Fruit fly (Drosophila melanogaster) S2 (cell line): ENCODE results near the gene CG17754.

ENCODE experiments used
- CG8478 ChIP-seq: fragments of >200 bp; optimal IDR thresholded peaks from 2 replicates; lab custom pipeline; 2018
- CTCF ChIP-seq, 2 experiments: fragments of >200 bp; optimal IDR thresholded peaks; 2 replicates each; lab custom pipeline; 2018

The CG17754 gene

dm6 chrX:9250161-9250831 is at the start of gene CG17754:
Gene CG17754 (plus strand): TSS chrX:9250420.
- TF ChIP-seq CTCF (optimal IDR thresholded peaks at IDR 0.05; lab: Kevin White, UChicago) (no peak), CG8478 (no peak)

DNA sequence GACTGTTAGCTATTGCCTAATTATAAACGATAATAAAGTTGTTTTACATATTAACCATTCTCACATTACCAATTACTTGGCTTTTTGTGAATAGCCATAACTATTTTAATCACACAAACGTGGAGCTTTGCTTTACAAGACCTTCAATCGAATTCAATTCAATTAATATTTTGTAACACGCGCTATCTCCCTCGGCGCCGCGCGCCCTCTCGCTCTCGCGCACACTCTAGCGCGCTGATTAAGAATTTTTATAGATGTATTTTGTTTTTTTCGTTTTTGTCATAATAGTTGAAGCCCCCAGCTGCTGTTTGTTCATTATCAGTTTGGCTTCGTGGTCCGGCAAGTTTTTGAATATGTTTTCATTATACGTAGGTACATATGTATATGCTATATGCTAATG is 49.1 kb upstream of the CG17754 start:
- TF ChIP-seq CG8478 (no peak), CTCF (optimal IDR thresholded peaks at IDR 0.05; lab: Kevin White, UChicago) (no peak)

- TF ChIP-seq CG8478 (no peak), CTCF (optimal IDR thresholded peaks at IDR 0.05; lab: Kevin White, UChicago) (no peak)
Observed at dm6 chrX:9201866-9202681, 48.1 kb upstream of the CG17754 start.

- no peak for TF ChIP-seq CG8478
- TF ChIP-seq CTCF (optimal IDR thresholded peaks at IDR 0.05; lab: Kevin White, UChicago): no peak
Observed at dm6 chrX:9210787-9211186, 39.4 kb upstream of the CG17754 start, which contains the start of gene SmydA-9. Gene SmydA-9 (minus strand): TSS chrX:9210887.

dm6 chrX:9214576-9214975 is 35.6 kb upstream of the CG17754 start, which contains the start of gene Obp8a:
Gene Obp8a (plus strand): TSS chrX:9214876.
- no peak for TF ChIP-seq CG8478
- no peak for TF ChIP-seq CTCF (optimal IDR thresholded peaks at IDR 0.05; lab: Kevin White, UChicago)

- no peak for TF ChIP-seq CTCF (optimal IDR thresholded peaks at IDR 0.05; lab: Kevin White, UChicago)
- no peak for TF ChIP-seq CG8478
Observed at dm6 chrX:9215485-9215884, 34.7 kb upstream of the CG17754 start, which contains the start of gene CG15368. Gene CG15368 (plus strand): TSS chrX:9215785.

- TF ChIP-seq CTCF (optimal IDR thresholded peaks at IDR 0.05; lab: Kevin White, UChicago) (no peak), CG8478 (no peak)
Observed at dm6 chrX:9216572-9216971, 33.6 kb upstream of the CG17754 start, which contains the start of gene CG15369. Gene CG15369 (plus strand): TSS chrX:9216872.

dm6 chrX:9220434-9220833 is 29.8 kb upstream of the CG17754 start:
- TF ChIP-seq CG8478 (no peak), CTCF (optimal IDR thresholded peaks at IDR 0.05; lab: Kevin White, UChicago) (no peak)

dm6 chrX:9223182-9223581 is 27.0 kb upstream of the CG17754 start, which contains the start of gene t:
Gene t (minus strand): TSS chrX:9223257.
- no peak for TF ChIP-seq CG8478
- no peak for TF ChIP-seq CTCF (optimal IDR thresholded peaks at IDR 0.05; lab: Kevin White, UChicago)

- TF ChIP-seq CTCF (optimal IDR thresholded peaks at IDR 0.05; lab: Kevin White, UChicago) (no peak), CG8478 (no peak)
Observed at dm6 chrX:9224423-9224822, 25.8 kb upstream of the CG17754 start.

DNA sequence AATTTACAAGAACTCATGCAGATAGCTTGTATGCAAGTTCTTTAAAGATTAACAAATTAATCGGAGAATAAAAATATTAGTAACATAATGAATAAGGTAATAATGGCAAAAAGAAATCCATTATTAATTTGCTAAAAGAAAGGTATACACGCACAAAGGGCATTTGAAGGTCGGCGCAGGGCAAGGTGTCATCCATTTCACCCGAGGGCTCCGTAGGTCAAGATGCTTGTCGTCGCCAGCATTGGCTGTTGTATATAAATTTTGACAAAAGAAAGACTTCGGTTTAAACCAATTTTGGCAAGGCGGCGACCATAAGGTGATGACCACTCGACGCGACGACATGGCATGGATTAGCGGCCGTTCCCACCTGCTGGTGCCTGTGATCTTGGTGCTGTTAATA is 25.1 kb upstream of the CG17754 start, which contains the start of gene CG15370:
Gene CG15370 (plus strand): TSS at position 301 of the 400 bp plus-strand sequence.
- TF ChIP-seq CTCF (optimal IDR thresholded peaks at IDR 0.05; lab: Kevin White, UChicago) (no peak), CG8478 (no peak)

- TF ChIP-seq CTCF (optimal IDR thresholded peaks at IDR 0.05; lab: Kevin White, UChicago) (no peak), CG8478 (no peak)
Observed at dm6 chrX:9226837-9227236, 23.4 kb upstream of the CG17754 start, which contains the start of gene Gr8a. Gene Gr8a (plus strand): TSS chrX:9227137.

DNA sequence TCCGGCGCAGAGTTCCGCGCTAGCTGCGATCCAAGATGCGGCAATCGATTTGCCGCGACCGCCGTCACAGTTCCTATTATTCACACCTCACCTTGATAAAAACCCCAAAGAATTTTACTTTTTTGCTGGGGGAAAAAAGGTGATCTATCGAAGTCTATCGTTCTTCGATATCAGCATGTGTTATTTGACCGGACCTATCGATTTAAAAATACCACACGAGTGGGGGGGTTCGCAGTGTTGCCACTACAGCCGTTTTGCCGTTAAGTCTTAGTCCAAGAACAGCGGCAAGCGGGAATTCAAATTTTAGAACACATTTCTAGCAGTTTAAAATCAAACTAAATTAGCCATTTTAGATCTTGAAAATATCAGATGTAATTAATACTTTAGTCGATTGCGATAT is 18.0 kb upstream of the CG17754 start, which contains the start of gene CG12121:
Gene CG12121 (minus strand): TSS at position 180 of the 400 bp plus-strand sequence.
- TF ChIP-seq CG8478: no peak
- no peak for TF ChIP-seq CTCF (optimal IDR thresholded peaks at IDR 0.05; lab: Kevin White, UChicago)

dm6 chrX:9236485-9236884 is 13.7 kb upstream of the CG17754 start, which contains the start of gene Ir8a:
Gene Ir8a (minus strand): TSS chrX:9236585.
- TF ChIP-seq CG8478: no peak
- no peak for TF ChIP-seq CTCF (optimal IDR thresholded peaks at IDR 0.05; lab: Kevin White, UChicago)

- TF ChIP-seq CG8478 (no peak), CTCF (optimal IDR thresholded peaks at IDR 0.05; lab: Kevin White, UChicago) (peak in 1 of 2 experiments; percentile 21)
Observed at dm6 chrX:9243417-9243884, 6.8 kb upstream of the CG17754 start, which contains the start of the genes mxc and Larp7. Gene mxc (minus strand): TSS chrX:9243467. Gene Larp7 (plus strand): TSS chrX:9243817.
